Fruit fly (Drosophila melanogaster) whole organism, adult: Measurements from ENCODE around the gene Blimp-1.

Source experiments
- CG12768 ChIP-seq: fragments of 200-800 bp; sonication (Bioruptor generic); optimal IDR thresholded peaks from 2 replicates; lab custom pipeline; 2017; ENCODE audit warnings: missing biosample characterization, missing genetic modification characterization, mild to moderate bottlenecking, moderate library complexity, missing genetic modification reagents
- Hr96 ChIP-seq: fragments of 200-800 bp; sonication (Bioruptor generic); optimal IDR thresholded peaks from 2 replicates; lab custom pipeline; 2016; ENCODE audit warnings: missing biosample characterization, missing genetic modification characterization
- tj ChIP-seq: fragments of 200-800 bp; sonication (Bioruptor generic); optimal IDR thresholded peaks from 3 replicates; lab custom pipeline; 2017; ENCODE audit warnings: missing biosample characterization, mild to moderate bottlenecking, missing genetic modification characterization, moderate library complexity

- TF ChIP-seq Hr96 (GFP tag; lab: Kevin White, UChicago) (no peak), tj (GFP tag; lab: Kevin White, UChicago) (no peak), CG12768 (GFP tag; lab: Kevin White, UChicago) (no peak)
Measured at dm6 chr3L:5686274-5686673, 55.5 kb downstream of the Blimp-1 start.
